Fruit fly (Drosophila melanogaster) Kc167 (cell line): ENCODE measurements around the gene CG17672.

Source experiments
- Sin3A ChIP-seq: fragments of >200 bp; optimal IDR thresholded peaks from 2 replicates; lab custom pipeline; 2018; ENCODE audit warnings: missing external identifiers
- insv ChIP-seq: fragments of >200 bp; optimal IDR thresholded peaks from 3 replicates; lab custom pipeline; 2018; ENCODE audit warnings: missing external identifiers
- ttk ChIP-seq: sonication (Bioruptor generic); optimal IDR thresholded peaks from 2 replicates; lab custom pipeline; 2017; ENCODE audit warnings: missing external identifiers

- no peak for TF ChIP-seq insv (lab: Kevin White, UChicago)
- TF ChIP-seq Sin3A (lab: Kevin White, UChicago): no peak
- no peak for TF ChIP-seq ttk (lab: Kevin White, UChicago)
Observed at dm6 chr3L:13026872-13027271, 1.9 kb upstream of the CG17672 start.
